Worm (Caenorhabditis elegans) whole organism, L1 larva: Measurements from ENCODE around the gene ZK867.2.

Source experiments
- ces-1 ChIP-seq: fragments of 150-350 bp; optimal IDR thresholded peaks from 2 replicates; lab custom pipeline; 2014; ENCODE audit warnings: missing biosample characterization, missing genetic modification reagents, missing genetic modification characterization
- snpc-4 ChIP-seq: fragments of 150-350 bp; optimal IDR thresholded peaks from 2 replicates; lab custom pipeline; 2014; ENCODE audit warnings: missing biosample characterization, missing genetic modification characterization
- zag-1 ChIP-seq: fragments of 150-350 bp; optimal IDR thresholded peaks from 2 replicates; lab custom pipeline; 2014; ENCODE audit warnings: missing biosample characterization, missing genetic modification characterization
- ztf-11 ChIP-seq, 2 experiments: sonication (generic microtip); optimal IDR thresholded peaks; 2 replicates each; lab custom pipeline; 2016 to 2017; ENCODE audit warnings: missing genetic modification characterization in 2 of 2, missing biosample characterization in 1 of 2, missing compliant biosample characterization in 1 of 2

DNA sequence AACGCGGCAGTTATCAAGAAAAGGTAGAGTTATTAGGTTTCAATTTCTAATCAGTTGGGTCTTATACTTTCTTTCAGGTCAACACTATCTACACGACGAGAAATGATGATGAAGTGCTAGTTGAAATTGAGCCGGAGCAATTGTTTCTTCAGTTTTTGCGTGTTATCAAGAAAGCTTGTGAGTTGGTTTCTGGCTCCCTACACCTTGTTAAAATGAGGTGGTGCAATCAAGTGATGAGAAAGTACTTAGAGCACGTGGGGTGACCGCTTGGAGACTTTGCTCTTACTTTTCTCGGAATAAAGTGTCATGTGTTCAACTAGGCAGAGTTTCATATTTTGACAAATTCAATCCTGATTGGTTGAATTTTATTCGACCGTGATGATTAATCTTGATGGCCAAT lies 6.0 kb upstream of the ZK867.2 start:
- TF ChIP-seq zag-1 (tag; lab: Kevin White, UChicago) = no peak
- no peak for TF ChIP-seq ces-1
- TF ChIP-seq snpc-4 (tag; lab: Kevin White, UChicago) = no peak
- no peak for TF ChIP-seq ztf-11 (tag; optimal IDR thresholded peaks at IDR 0.05; lab: Kevin White, UChicago)
